Fruit fly (Drosophila melanogaster) whole organism, adult: Measurements from ENCODE around the gene Nmt.

ENCODE experiments used
- CG11617 ChIP-seq: fragments of 200-800 bp; sonication (Bioruptor generic); optimal IDR thresholded peaks from 2 replicates; lab custom pipeline; 2017; ENCODE audit warnings: mild to moderate bottlenecking, missing biosample characterization, missing genetic modification reagents, missing genetic modification characterization
- CG12768 ChIP-seq: fragments of 200-800 bp; sonication (Bioruptor generic); optimal IDR thresholded peaks from 2 replicates; lab custom pipeline; 2017; ENCODE audit warnings: missing biosample characterization, missing genetic modification characterization, mild to moderate bottlenecking, moderate library complexity, missing genetic modification reagents
- CG14711 ChIP-seq: fragments of 200-800 bp; sonication (Bioruptor generic); optimal IDR thresholded peaks from 2 replicates; lab custom pipeline; 2018; ENCODE audit warnings: missing biosample characterization, mild to moderate bottlenecking, missing genetic modification characterization, moderate library complexity
- CG1620 ChIP-seq: fragments of 200-800 bp; sonication (Bioruptor generic); optimal IDR thresholded peaks from 2 replicates; lab custom pipeline; 2016; ENCODE audit warnings: missing biosample characterization, missing genetic modification characterization
- CG33017 ChIP-seq: fragments of 200-800 bp; sonication (Bioruptor generic); optimal IDR thresholded peaks from 2 replicates; lab custom pipeline; 2018; ENCODE audit warnings: missing biosample characterization, mild to moderate bottlenecking, missing genetic modification characterization, moderate library complexity
- CG5204 ChIP-seq: fragments of 200-800 bp; sonication (Bioruptor generic); optimal IDR thresholded peaks from 2 replicates; lab custom pipeline; 2016; ENCODE audit warnings: missing biosample characterization, missing genetic modification characterization
- CG7045 ChIP-seq: fragments of 200-800 bp; sonication (Bioruptor generic); optimal IDR thresholded peaks from 2 replicates; lab custom pipeline; 2017; ENCODE audit warnings: missing biosample characterization, mild to moderate bottlenecking, missing genetic modification characterization
- CG7101 ChIP-seq: fragments of 200-800 bp; sonication (Bioruptor generic); optimal IDR thresholded peaks from 2 replicates; lab custom pipeline; 2018; ENCODE audit warnings: missing biosample characterization, mild to moderate bottlenecking, missing genetic modification characterization, moderate library complexity
- Clk ChIP-seq: fragments of 200-800 bp; sonication (Bioruptor generic); optimal IDR thresholded peaks from 2 replicates; lab custom pipeline; 2017; ENCODE audit warnings: missing biosample characterization, missing genetic modification characterization
- Crg-1 ChIP-seq: fragments of 200-800 bp; sonication (Bioruptor generic); optimal IDR thresholded peaks from 2 replicates; lab custom pipeline; 2016; ENCODE audit warnings: missing biosample characterization, missing genetic modification characterization
- Hr96 ChIP-seq: fragments of 200-800 bp; sonication (Bioruptor generic); optimal IDR thresholded peaks from 2 replicates; lab custom pipeline; 2016; ENCODE audit warnings: missing biosample characterization, missing genetic modification characterization
- Mnt ChIP-seq: fragments of 200-800 bp; sonication (Bioruptor generic); optimal IDR thresholded peaks from 2 replicates; lab custom pipeline; 2016; ENCODE audit warnings: missing biosample characterization, mild to moderate bottlenecking, missing genetic modification characterization
- bab1 ChIP-seq: fragments of 200-800 bp; sonication (Bioruptor generic); optimal IDR thresholded peaks from 3 replicates; lab custom pipeline; 2019; ENCODE audit warnings: missing biosample characterization, mild to moderate bottlenecking, missing genetic modification characterization, moderate library complexity
- cic ChIP-seq: fragments of 200-800 bp; sonication (Bioruptor generic); optimal IDR thresholded peaks from 2 replicates; lab custom pipeline; 2017; ENCODE audit warnings: missing biosample characterization, mild to moderate bottlenecking, missing genetic modification characterization, moderate library complexity
- cnc ChIP-seq, 2 experiments: fragments of >200 bp; optimal IDR thresholded peaks; 2 replicates each; lab custom pipeline; 2017
- kay ChIP-seq: fragments of 200-800 bp; sonication (Bioruptor generic); peaks from one replicate; lab custom pipeline; 2016; ENCODE audit warnings: missing biosample characterization, missing genetic modification characterization, borderline replicate concordance
- ovo ChIP-seq: fragments of 200-800 bp; sonication (Bioruptor generic); optimal IDR thresholded peaks from 2 replicates; lab custom pipeline; 2016; ENCODE audit warnings: missing biosample characterization, missing genetic modification characterization
- pad ChIP-seq: fragments of 200-800 bp; sonication (Bioruptor generic); optimal IDR thresholded peaks from 3 replicates; lab custom pipeline; 2017; ENCODE audit warnings: missing biosample characterization, missing genetic modification characterization, mild to moderate bottlenecking, moderate library complexity, missing genetic modification reagents
- tj ChIP-seq: fragments of 200-800 bp; sonication (Bioruptor generic); optimal IDR thresholded peaks from 3 replicates; lab custom pipeline; 2017; ENCODE audit warnings: missing biosample characterization, mild to moderate bottlenecking, missing genetic modification characterization, moderate library complexity
- toe ChIP-seq: fragments of 200-800 bp; sonication (Bioruptor generic); optimal IDR thresholded peaks from 2 replicates; lab custom pipeline; 2016; ENCODE audit warnings: missing biosample characterization, missing genetic modification characterization

Gene Nmt

DNA sequence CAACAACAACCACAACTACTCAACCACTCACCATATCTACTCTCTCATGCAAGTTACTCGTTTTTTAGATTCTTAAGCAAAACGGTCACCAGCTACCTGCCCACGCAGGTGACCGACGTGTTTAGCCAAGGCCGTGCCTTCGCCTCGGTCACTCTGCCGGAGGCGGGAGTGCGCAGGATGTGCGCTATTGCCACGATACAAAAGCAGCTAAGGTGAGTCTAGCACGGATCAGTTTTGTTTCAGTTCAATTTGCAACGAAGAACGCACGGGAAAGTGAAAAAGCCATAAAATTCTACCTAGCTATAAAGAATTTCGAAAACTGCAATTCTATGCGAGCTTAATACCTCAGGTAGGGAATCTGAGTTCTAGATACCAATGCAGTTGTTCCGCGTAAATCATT lies 11.0 kb upstream of the Nmt start:
- TF ChIP-seq cic (GFP tag; lab: Kevin White, UChicago) (no peak), tj (GFP tag; lab: Kevin White, UChicago) (no peak), Crg-1 (GFP tag; lab: Kevin White, UChicago) (no peak), CG1620 (GFP tag; lab: Kevin White, UChicago) (no peak), Clk (no peak), bab1 (GFP tag; lab: Kevin White, UChicago) (no peak), kay (GFP tag; lab: Kevin White, UChicago) (no peak), CG5204 (GFP tag; lab: Kevin White, UChicago) (no peak), ovo (no peak), CG7101 (no peak), pad (no peak), CG14711 (tag; lab: Kevin White, UChicago) (no peak), cnc (optimal IDR thresholded peaks at IDR 0.05; lab: Kevin White, UChicago) (no peak), CG33017 (tag; lab: Kevin White, UChicago) (no peak), Mnt (no peak), CG12768 (no peak), CG11617 (GFP tag; lab: Kevin White, UChicago) (no peak), CG7045 (no peak)

DNA sequence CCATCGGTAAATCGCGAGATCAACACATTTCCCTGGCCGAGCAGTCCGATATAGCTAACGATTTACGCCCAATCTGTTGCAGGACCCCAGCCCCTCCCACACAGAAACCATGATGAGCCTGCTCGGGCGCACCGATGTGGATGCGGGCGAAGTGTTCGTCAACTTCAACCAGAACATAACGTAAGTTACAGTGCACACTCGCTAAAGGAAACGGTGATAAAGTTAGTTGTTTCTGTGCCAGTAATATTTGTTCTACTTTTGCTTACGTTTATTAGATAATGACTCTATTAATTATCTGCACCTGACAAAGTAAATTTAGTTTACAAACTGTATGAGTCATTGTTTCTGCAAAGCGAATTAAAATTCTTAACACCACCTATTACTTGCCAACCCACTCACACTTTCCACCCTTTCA lies 9.2 kb upstream of the Nmt start:
- no peak for TF ChIP-seq CG12768
- TF ChIP-seq CG5204 (GFP tag; lab: Kevin White, UChicago) = no peak
- TF ChIP-seq tj (GFP tag; lab: Kevin White, UChicago) = no peak
- no peak for TF ChIP-seq Hr96 (GFP tag; lab: Kevin White, UChicago)
- TF ChIP-seq CG14711 (tag; lab: Kevin White, UChicago) = no peak
- TF ChIP-seq CG7045 = no peak
- no peak for TF ChIP-seq Clk
- no peak for TF ChIP-seq cic (GFP tag; lab: Kevin White, UChicago)
- TF ChIP-seq ovo = no peak
- no peak for TF ChIP-seq CG11617 (GFP tag; lab: Kevin White, UChicago)
- TF ChIP-seq CG33017 (tag; lab: Kevin White, UChicago) = no peak
- TF ChIP-seq pad = no peak
- TF ChIP-seq cnc (optimal IDR thresholded peaks at IDR 0.05; lab: Kevin White, UChicago) = no peak
- TF ChIP-seq Mnt = no peak
- no peak for TF ChIP-seq Crg-1 (GFP tag; lab: Kevin White, UChicago)
- TF ChIP-seq bab1 (GFP tag; lab: Kevin White, UChicago) = no peak

DNA sequence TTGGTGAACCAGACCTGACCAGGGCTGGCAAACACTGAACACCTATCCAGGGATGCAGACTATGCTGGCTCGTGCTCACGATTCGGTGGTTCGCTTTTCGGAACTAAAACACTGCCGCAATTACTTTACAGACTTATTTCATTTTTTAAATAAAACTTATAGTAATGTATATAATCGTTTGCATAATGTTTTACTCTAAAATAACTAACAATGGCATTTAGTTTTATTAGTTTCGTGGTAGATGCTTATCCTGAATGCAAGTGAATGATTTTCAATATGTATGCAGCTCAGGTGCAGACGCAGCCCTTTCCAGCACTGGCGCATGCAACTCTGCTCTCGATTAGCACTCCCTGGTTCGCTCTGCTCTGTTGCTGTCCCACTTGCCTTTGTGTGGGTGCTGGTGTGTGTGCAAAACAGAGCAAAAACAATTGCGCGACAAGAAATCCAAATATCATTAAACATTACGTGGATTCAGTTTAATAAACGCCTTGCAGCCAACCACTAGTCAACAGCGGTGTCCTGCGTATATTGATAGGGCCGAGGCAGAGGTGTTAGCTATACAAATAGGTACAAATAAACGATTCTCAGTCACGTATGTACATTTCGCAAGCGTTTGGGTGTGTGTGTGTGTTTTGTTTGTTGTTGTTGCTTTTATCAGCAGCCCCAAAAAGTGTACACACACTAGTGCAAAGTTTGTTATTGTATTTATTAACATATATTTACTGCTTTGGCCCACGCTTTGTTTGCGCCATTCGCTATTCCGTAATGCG lies 8.6 kb upstream of the Nmt start, which contains the start of the genes ERR and Atg18a:
Gene ERR, minus strand, starts transcription at position 45 of the 770 bp plus-strand sequence.
Gene Atg18a, plus strand, starts transcription at position 231 of the 770 bp plus-strand sequence.
- TF ChIP-seq CG14711 (tag; lab: Kevin White, UChicago) (peak; percentile 82), CG5204 (GFP tag; lab: Kevin White, UChicago) (no peak), kay (GFP tag; lab: Kevin White, UChicago) (peak; percentile 65), toe (GFP tag; lab: Kevin White, UChicago) (peak; percentile 96), cnc (optimal IDR thresholded peaks at IDR 0.05; lab: Kevin White, UChicago) (no peak), Mnt (peak; percentile 88), CG11617 (GFP tag; lab: Kevin White, UChicago) (peak; percentile 89), cic (GFP tag; lab: Kevin White, UChicago) (peak; percentile 76), Clk (peak; percentile 93), CG1620 (GFP tag; lab: Kevin White, UChicago) (peak; percentile 96), CG7045 (peak; percentile 89), CG12768 (peak; percentile 88), bab1 (GFP tag; lab: Kevin White, UChicago) (peak; percentile 89), Hr96 (GFP tag; lab: Kevin White, UChicago) (peak; percentile 92), CG7101 (peak; percentile 90), Crg-1 (GFP tag; lab: Kevin White, UChicago) (peak; percentile 87), tj (GFP tag; lab: Kevin White, UChicago) (peak; percentile 68), ovo (peak; percentile 86), pad (peak; percentile 84), CG33017 (tag; lab: Kevin White, UChicago) (peak; percentile 83)

DNA sequence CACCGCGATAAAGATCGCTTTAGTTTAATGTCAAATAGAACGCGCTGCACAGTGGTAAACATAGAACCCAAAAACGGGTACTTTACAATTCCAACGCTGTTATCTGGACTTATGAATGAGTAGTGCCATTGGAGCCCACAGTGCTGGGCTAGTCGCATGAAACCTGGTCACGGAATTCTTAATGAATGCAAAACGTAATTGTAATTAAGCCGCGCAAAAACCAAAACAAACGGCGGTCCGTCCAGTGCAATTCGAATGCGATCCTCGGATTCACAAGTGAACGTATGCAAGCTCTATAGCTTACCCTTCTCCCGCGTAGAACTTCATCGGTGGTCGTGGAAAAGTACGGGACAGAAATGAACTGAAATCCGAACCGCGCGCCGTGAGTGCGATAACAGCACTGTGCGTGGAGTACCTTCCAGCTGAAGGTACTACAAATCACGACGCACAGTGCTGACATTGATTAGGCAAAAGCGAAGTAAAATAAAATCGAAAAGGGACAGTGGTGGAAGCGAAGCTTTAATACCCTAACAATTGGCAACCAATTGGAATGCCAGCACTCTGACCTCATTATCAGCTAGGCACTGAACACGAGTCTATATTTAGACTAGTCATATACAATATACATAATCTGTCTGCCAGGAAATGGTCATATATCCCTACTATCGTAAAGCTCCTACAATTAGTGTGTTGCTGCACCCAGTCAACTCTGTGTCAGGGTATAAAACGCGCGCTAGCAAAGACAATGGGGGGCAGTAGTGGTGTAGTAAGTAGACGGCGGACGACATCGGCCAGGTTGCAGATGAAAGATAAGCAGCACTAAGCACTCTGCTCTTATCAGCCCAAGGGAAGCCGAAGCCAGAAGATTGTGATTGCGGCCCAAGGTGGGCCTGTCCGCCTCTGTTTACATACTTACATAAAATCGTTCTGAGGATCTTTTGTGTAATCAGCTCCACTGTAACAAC lies 7.3 kb upstream of the Nmt start:
- TF ChIP-seq toe (GFP tag; lab: Kevin White, UChicago) = no peak
- peak; percentile 27 for TF ChIP-seq CG7045
- TF ChIP-seq CG33017 (tag; lab: Kevin White, UChicago) = peak; percentile 60
- peak; percentile 94 for TF ChIP-seq cic (GFP tag; lab: Kevin White, UChicago)
- peak; percentile 20 for TF ChIP-seq CG14711 (tag; lab: Kevin White, UChicago)
- peak; percentile 28 for TF ChIP-seq CG1620 (GFP tag; lab: Kevin White, UChicago)
- no peak for TF ChIP-seq kay (GFP tag; lab: Kevin White, UChicago)
- peak; percentile 55 for TF ChIP-seq tj (GFP tag; lab: Kevin White, UChicago)
- peak; percentile 5 for TF ChIP-seq bab1 (GFP tag; lab: Kevin White, UChicago)
- TF ChIP-seq Hr96 (GFP tag; lab: Kevin White, UChicago) = peak; percentile 73
- peak; percentile 15 for TF ChIP-seq Clk
- peak; percentile 20 for TF ChIP-seq pad
- TF ChIP-seq Crg-1 (GFP tag; lab: Kevin White, UChicago) = peak; percentile 24
- TF ChIP-seq CG7101 = peak; percentile 40
- TF ChIP-seq CG11617 (GFP tag; lab: Kevin White, UChicago) = peak; percentile 81
- TF ChIP-seq ovo = no peak
- peak; percentile 37 for TF ChIP-seq Mnt
- no peak for TF ChIP-seq CG5204 (GFP tag; lab: Kevin White, UChicago)
- TF ChIP-seq cnc (optimal IDR thresholded peaks at IDR 0.05; lab: Kevin White, UChicago) = no peak
- TF ChIP-seq CG12768 = peak; percentile 70
